Worm (Caenorhabditis elegans) whole organism, late embryonic: ENCODE measurements around the gene zipt-16.

Experiments used
- C38D4.7 ChIP-seq: fragments of 200-800 bp; sonication (Bioruptor generic); optimal IDR thresholded peaks from 2 replicates; lab custom pipeline; 2018; ENCODE audit warnings: mild to moderate bottlenecking, missing genetic modification characterization, moderate library complexity, missing compliant biosample characterization
- F13H6.1 ChIP-seq: sonication (generic microtip); optimal IDR thresholded peaks from 2 replicates; lab custom pipeline; 2016; ENCODE audit warnings: missing genetic modification characterization, missing compliant biosample characterization
- K09A11.1 ChIP-seq: sonication (generic microtip); optimal IDR thresholded peaks from 2 replicates; lab custom pipeline; 2017; ENCODE audit warnings: antibody characterized with exemption, mild to moderate bottlenecking, missing genetic modification characterization, missing compliant biosample characterization; ENCODE audit not compliant: insufficient read depth
- T23F11.4 ChIP-seq: fragments of 200-800 bp; sonication (Bioruptor generic); optimal IDR thresholded peaks from 2 replicates; lab custom pipeline; 2018; ENCODE audit warnings: mild to moderate bottlenecking, missing genetic modification characterization, missing compliant biosample characterization
- Y22D7AL.16 ChIP-seq: sonication (generic microtip); optimal IDR thresholded peaks from 2 replicates; lab custom pipeline; 2016; ENCODE audit warnings: missing genetic modification characterization, missing compliant biosample characterization
- ahr-1 ChIP-seq: sonication (generic microtip); optimal IDR thresholded peaks from 2 replicates; lab custom pipeline; 2016; ENCODE audit warnings: missing genetic modification characterization, missing compliant biosample characterization
- ceh-18 ChIP-seq: sonication (generic microtip); optimal IDR thresholded peaks from 2 replicates; lab custom pipeline; 2016; ENCODE audit warnings: missing genetic modification characterization, missing compliant biosample characterization
- ceh-2 ChIP-seq: sonication (generic microtip); optimal IDR thresholded peaks from 2 replicates; lab custom pipeline; 2016; ENCODE audit warnings: missing genotype, missing genetic modification characterization, missing compliant biosample characterization
- ceh-48 ChIP-seq: sonication (generic microtip); optimal IDR thresholded peaks from 2 replicates; lab custom pipeline; 2016; ENCODE audit warnings: missing genetic modification characterization, inconsistent platforms, missing compliant biosample characterization
- ceh-6 ChIP-seq: fragments of 200-800 bp; sonication (Bioruptor generic); optimal IDR thresholded peaks from 2 replicates; lab custom pipeline; 2018; ENCODE audit warnings: mild to moderate bottlenecking, missing genetic modification characterization, missing compliant biosample characterization
- ceh-9 ChIP-seq: sonication (generic microtip); optimal IDR thresholded peaks from 2 replicates; lab custom pipeline; 2016; ENCODE audit warnings: mild to moderate bottlenecking, missing genetic modification characterization, inconsistent platforms, missing compliant biosample characterization
- dve-1 ChIP-seq: sonication (generic microtip); optimal IDR thresholded peaks from 2 replicates; lab custom pipeline; 2017; ENCODE audit warnings: antibody characterized with exemption, mild to moderate bottlenecking, missing genetic modification characterization, missing compliant biosample characterization
- gmeb-2 ChIP-seq: sonication (generic microtip); optimal IDR thresholded peaks from 2 replicates; lab custom pipeline; 2016; ENCODE audit warnings: missing genetic modification characterization, inconsistent platforms, missing compliant biosample characterization
- hlh-13 ChIP-seq: fragments of 200-800 bp; sonication (Bioruptor generic); optimal IDR thresholded peaks from 2 replicates; lab custom pipeline; 2018; ENCODE audit warnings: mild to moderate bottlenecking, missing genetic modification characterization, missing compliant biosample characterization
- hlh-30 ChIP-seq: sonication (generic microtip); optimal IDR thresholded peaks from 2 replicates; lab custom pipeline; 2017; ENCODE audit warnings: antibody characterized with exemption, missing genetic modification characterization, missing compliant biosample characterization; ENCODE audit not compliant: insufficient read depth
- lim-6 ChIP-seq: sonication (generic microtip); optimal IDR thresholded peaks from 2 replicates; lab custom pipeline; 2016; ENCODE audit warnings: missing genetic modification characterization, missing compliant biosample characterization
- lin-11 ChIP-seq: fragments of 200-800 bp; sonication (Bioruptor generic); optimal IDR thresholded peaks from 2 replicates; lab custom pipeline; 2018; ENCODE audit warnings: mild to moderate bottlenecking, missing genetic modification characterization, missing compliant biosample characterization
- madf-2 ChIP-seq: sonication (generic microtip); optimal IDR thresholded peaks from 2 replicates; lab custom pipeline; 2017; ENCODE audit warnings: missing genetic modification characterization, missing compliant biosample characterization
- nfya-1 ChIP-seq: sonication (generic microtip); optimal IDR thresholded peaks from 2 replicates; lab custom pipeline; 2017; ENCODE audit warnings: missing genetic modification characterization, mild to moderate bottlenecking, missing compliant biosample characterization, antibody characterized with exemption, moderate library complexity
- nhr-11 ChIP-seq: fragments of 150-350 bp; optimal IDR thresholded peaks from 2 replicates; lab custom pipeline; 2014; ENCODE audit warnings: missing biosample characterization, missing genetic modification characterization
- odd-2 ChIP-seq: sonication (generic microtip); optimal IDR thresholded peaks from 2 replicates; lab custom pipeline; 2017; ENCODE audit warnings: antibody characterized with exemption, mild to moderate bottlenecking, missing genetic modification characterization, missing compliant biosample characterization
- pat-9 ChIP-seq: fragments of 200-800 bp; sonication (Bioruptor generic); optimal IDR thresholded peaks from 2 replicates; lab custom pipeline; 2018; ENCODE audit warnings: mild to moderate bottlenecking, missing genetic modification characterization, moderate library complexity, missing compliant biosample characterization
- pha-2 ChIP-seq: sonication (generic microtip); optimal IDR thresholded peaks from 2 replicates; lab custom pipeline; 2017; ENCODE audit warnings: mild to moderate bottlenecking, missing genetic modification characterization, missing compliant biosample characterization
- pha-4 ChIP-seq: fragments of 150-350 bp; optimal IDR thresholded peaks from 2 replicates; lab custom pipeline; 2018; ENCODE audit warnings: missing biosample characterization, missing genetic modification reagents, missing genetic modification characterization
- rnt-1 ChIP-seq: sonication (generic microtip); optimal IDR thresholded peaks from 2 replicates; lab custom pipeline; 2016; ENCODE audit warnings: missing genetic modification characterization, missing compliant biosample characterization
- sdc-2 ChIP-seq: sonication (generic microtip); optimal IDR thresholded peaks from 2 replicates; lab custom pipeline; 2016; ENCODE audit warnings: missing genotype, missing genetic modification characterization, missing compliant biosample characterization
- sox-4 ChIP-seq: sonication (generic microtip); optimal IDR thresholded peaks from 2 replicates; lab custom pipeline; 2017; ENCODE audit warnings: mild to moderate bottlenecking, missing genetic modification characterization, inconsistent platforms, missing compliant biosample characterization
- syd-9 ChIP-seq: sonication (generic microtip); optimal IDR thresholded peaks from 2 replicates; lab custom pipeline; 2016; ENCODE audit warnings: mild to moderate bottlenecking, missing genetic modification characterization, moderate library complexity, missing compliant biosample characterization
- tbx-7 ChIP-seq: sonication (generic microtip); optimal IDR thresholded peaks from 2 replicates; lab custom pipeline; 2016; ENCODE audit warnings: missing genotype, missing genetic modification characterization, missing compliant biosample characterization
- ttx-3 ChIP-seq: sonication (generic microtip); optimal IDR thresholded peaks from 2 replicates; lab custom pipeline; 2016; ENCODE audit warnings: missing genetic modification reagents, missing genetic modification characterization, missing compliant biosample characterization
- unc-42 ChIP-seq: sonication (generic microtip); optimal IDR thresholded peaks from 2 replicates; lab custom pipeline; 2016; ENCODE audit warnings: missing genotype, missing genetic modification characterization, missing compliant biosample characterization
- unc-55 ChIP-seq: sonication (generic microtip); optimal IDR thresholded peaks from 2 replicates; lab custom pipeline; 2017; ENCODE audit warnings: missing biosample characterization, missing genetic modification reagents, missing genetic modification characterization
- ztf-16 ChIP-seq: sonication (generic microtip); optimal IDR thresholded peaks from 2 replicates; lab custom pipeline; 2017; ENCODE audit warnings: missing genetic modification characterization, missing compliant biosample characterization

zipt-16 gene

ce11 chrV:11430823-11431222 is 32.0 kb upstream of the zipt-16 start:
- TF ChIP-seq unc-42 (tag; lab: Kevin White, UChicago) (peak; percentile 40), rnt-1 (no peak)

ce11 chrV:11435242-11435641 is 27.6 kb upstream of the zipt-16 start:
- TF ChIP-seq gmeb-2 (tag; lab: Kevin White, UChicago) (no peak), ceh-6 (GFP tag; lab: Kevin White, UChicago) (no peak), unc-55 (GFP tag; lab: Kevin White, UChicago) (no peak), ztf-16 (tag; lab: Kevin White, UChicago) (no peak), ceh-18 (tag; lab: Kevin White, UChicago) (no peak), lin-11 (tag; lab: Kevin White, UChicago) (no peak), sox-4 (tag; lab: Kevin White, UChicago) (no peak), tbx-7 (no peak), hlh-13 (GFP tag; lab: Kevin White, UChicago) (no peak), T23F11.4 (no peak), pha-2 (no peak), nfya-1 (tag; lab: Kevin White, UChicago) (no peak), ceh-48 (tag; lab: Kevin White, UChicago) (no peak), sdc-2 (tag; lab: Kevin White, UChicago) (no peak), pat-9 (tag; lab: Kevin White, UChicago) (no peak), nhr-11 (tag; lab: Kevin White, UChicago) (no peak), syd-9 (tag; lab: Kevin White, UChicago) (no peak)

ce11 chrV:11436407-11436806 is 26.4 kb upstream of the zipt-16 start:
- no peak for TF ChIP-seq ttx-3 (tag; lab: Kevin White, UChicago)
- TF ChIP-seq unc-42 (tag; lab: Kevin White, UChicago), result peak; percentile 39

- no peak for TF ChIP-seq hlh-30 (tag; lab: Kevin White, UChicago)
- no peak for TF ChIP-seq hlh-13 (GFP tag; lab: Kevin White, UChicago)
- no peak for TF ChIP-seq pha-4 (tag; lab: Kevin White, UChicago)
- no peak for TF ChIP-seq ceh-18 (tag; lab: Kevin White, UChicago)
Observed at ce11 chrV:11438464-11438863, 24.3 kb upstream of the zipt-16 start, which contains the start of gene dmsr-1. Gene dmsr-1, plus strand, starts transcription at chrV:11438764.

- TF ChIP-seq ahr-1 (tag; lab: Kevin White, UChicago), result no peak
- TF ChIP-seq hlh-30 (tag; lab: Kevin White, UChicago), result no peak
- TF ChIP-seq ceh-2 (tag; lab: Kevin White, UChicago), result no peak
- no peak for TF ChIP-seq odd-2 (tag; lab: Kevin White, UChicago)
- no peak for TF ChIP-seq dve-1
- TF ChIP-seq F13H6.1 (tag; lab: Kevin White, UChicago), result no peak
- TF ChIP-seq lim-6 (tag; lab: Kevin White, UChicago), result no peak
- TF ChIP-seq Y22D7AL.16 (tag; lab: Kevin White, UChicago), result no peak
- no peak for TF ChIP-seq C38D4.7 (GFP tag; lab: Kevin White, UChicago)
- no peak for TF ChIP-seq ceh-6 (GFP tag; lab: Kevin White, UChicago)
- no peak for TF ChIP-seq K09A11.1 (tag; lab: Kevin White, UChicago)
- no peak for TF ChIP-seq T23F11.4
- TF ChIP-seq ceh-9 (tag; lab: Kevin White, UChicago), result no peak
- no peak for TF ChIP-seq madf-2
Observed at ce11 chrV:11439202-11439601, 23.6 kb upstream of the zipt-16 start.
